Worm (Caenorhabditis elegans) whole organism, mixed stage, embryonic: Measurements from ENCODE around the gene srh-167.

ENCODE experiments used
- M03D4.4 ChIP-seq: sonication (generic microtip); optimal IDR thresholded peaks from 2 replicates; lab custom pipeline; 2017; ENCODE audit warnings: mild to moderate bottlenecking, missing genetic modification characterization, missing compliant biosample characterization
- bed-3 ChIP-seq: fragments of 200-800 bp; sonication (Bioruptor generic); optimal IDR thresholded peaks from 3 replicates; lab custom pipeline; 2018; ENCODE audit warnings: mild to moderate bottlenecking, missing genetic modification characterization, moderate library complexity, missing compliant biosample characterization
- blmp-1 ChIP-seq: fragments of 150-350 bp; optimal IDR thresholded peaks from 2 replicates; lab custom pipeline; 2014; ENCODE audit warnings: missing biosample characterization, missing genetic modification characterization
- ceh-39 ChIP-seq: fragments of 150-350 bp; optimal IDR thresholded peaks from 2 replicates; lab custom pipeline; 2014; ENCODE audit warnings: missing biosample characterization, missing genetic modification characterization
- ceh-43 ChIP-seq: fragments of 200-800 bp; sonication (Bioruptor generic); optimal IDR thresholded peaks from 2 replicates; lab custom pipeline; 2018; ENCODE audit warnings: mild to moderate bottlenecking, missing genetic modification characterization, moderate library complexity, missing compliant biosample characterization
- ceh-83 ChIP-seq: fragments of 200-800 bp; sonication (Bioruptor generic); optimal IDR thresholded peaks from 2 replicates; lab custom pipeline; 2018; ENCODE audit warnings: mild to moderate bottlenecking, missing genetic modification characterization, missing compliant biosample characterization
- ces-1 ChIP-seq: fragments of 150-350 bp; optimal IDR thresholded peaks from 2 replicates; lab custom pipeline; 2014; ENCODE audit warnings: missing biosample characterization, missing genetic modification reagents, missing genetic modification characterization
- cnd-1 ChIP-seq: fragments of 200-800 bp; sonication (Bioruptor generic); optimal IDR thresholded peaks from 2 replicates; lab custom pipeline; 2018; ENCODE audit warnings: mild to moderate bottlenecking, missing genetic modification characterization, missing compliant biosample characterization
- elt-1 ChIP-seq: sonication (generic microtip); optimal IDR thresholded peaks from 2 replicates; lab custom pipeline; 2017; ENCODE audit warnings: missing genetic modification characterization, mild to moderate bottlenecking, missing compliant biosample characterization, antibody characterized with exemption, moderate library complexity, borderline replicate concordance; ENCODE audit not compliant: insufficient read depth
- elt-3 ChIP-seq: fragments of 150-350 bp; optimal IDR thresholded peaks from 2 replicates; lab custom pipeline; 2014; ENCODE audit warnings: missing biosample characterization, missing genetic modification characterization
- ham-2 ChIP-seq: fragments of 200-800 bp; sonication (Bioruptor generic); optimal IDR thresholded peaks from 2 replicates; lab custom pipeline; 2018; ENCODE audit warnings: mild to moderate bottlenecking, missing genetic modification characterization, missing compliant biosample characterization
- hlh-1 ChIP-seq: fragments of 150-350 bp; optimal IDR thresholded peaks from 2 replicates; lab custom pipeline; 2014; ENCODE audit warnings: missing biosample characterization, missing genetic modification reagents, missing genetic modification characterization
- lin-13 ChIP-seq: fragments of 150-350 bp; optimal IDR thresholded peaks from 2 replicates; lab custom pipeline; 2014; ENCODE audit warnings: missing biosample characterization, missing genetic modification characterization
- lin-32 ChIP-seq: fragments of 200-800 bp; sonication (Bioruptor generic); optimal IDR thresholded peaks from 2 replicates; lab custom pipeline; 2018; ENCODE audit warnings: mild to moderate bottlenecking, missing genetic modification characterization, missing compliant biosample characterization
- lsy-2 ChIP-seq: fragments of 150-350 bp; optimal IDR thresholded peaks from 2 replicates; lab custom pipeline; 2014; ENCODE audit warnings: missing biosample characterization, missing genetic modification characterization
- mab-5 ChIP-seq: fragments of 150-350 bp; optimal IDR thresholded peaks from 2 replicates; lab custom pipeline; 2014; ENCODE audit warnings: missing biosample characterization, missing genetic modification characterization
- mep-1 ChIP-seq: fragments of 150-350 bp; optimal IDR thresholded peaks from 2 replicates; lab custom pipeline; 2017; ENCODE audit warnings: missing biosample characterization, missing genetic modification reagents, missing genetic modification characterization, inconsistent platforms
- mls-2 ChIP-seq: sonication (generic microtip); optimal IDR thresholded peaks from 2 replicates; lab custom pipeline; 2016; ENCODE audit warnings: mild to moderate bottlenecking, missing genetic modification characterization, moderate library complexity, missing compliant biosample characterization
- nhr-12 ChIP-seq: fragments of 150-350 bp; optimal IDR thresholded peaks from 2 replicates; lab custom pipeline; 2014; ENCODE audit warnings: missing biosample characterization, missing genetic modification characterization
- nhr-2 ChIP-seq: fragments of 150-350 bp; optimal IDR thresholded peaks from 2 replicates; lab custom pipeline; 2014; ENCODE audit warnings: missing biosample characterization, missing genetic modification characterization
- nhr-28 ChIP-seq: fragments of 150-350 bp; optimal IDR thresholded peaks from 2 replicates; lab custom pipeline; 2014; ENCODE audit warnings: missing biosample characterization, missing genetic modification characterization
- nhr-76 ChIP-seq: sonication (generic microtip); optimal IDR thresholded peaks from 2 replicates; lab custom pipeline; 2017; ENCODE audit warnings: missing biosample characterization, missing genetic modification characterization
- pha-4 ChIP-seq: fragments of 150-350 bp; optimal IDR thresholded peaks from 2 replicates; lab custom pipeline; 2018; ENCODE audit warnings: missing biosample characterization, missing genetic modification reagents, missing genetic modification characterization
- sem-2 ChIP-seq: fragments of 200-800 bp; sonication (Bioruptor generic); optimal IDR thresholded peaks from 2 replicates; lab custom pipeline; 2018; ENCODE audit warnings: mild to moderate bottlenecking, missing genetic modification characterization, missing compliant biosample characterization
- snpc-4 ChIP-seq: fragments of 150-350 bp; optimal IDR thresholded peaks from 2 replicates; lab custom pipeline; 2014; ENCODE audit warnings: missing biosample characterization, missing genetic modification characterization
- sptf-1 ChIP-seq: sonication (generic microtip); optimal IDR thresholded peaks from 2 replicates; lab custom pipeline; 2017; ENCODE audit warnings: mild to moderate bottlenecking, missing genetic modification characterization, moderate library complexity, missing compliant biosample characterization
- tbx-8 ChIP-seq: fragments of 200-800 bp; sonication (Bioruptor generic); optimal IDR thresholded peaks from 2 replicates; lab custom pipeline; 2018; ENCODE audit warnings: mild to moderate bottlenecking, missing genetic modification characterization, moderate library complexity, missing compliant biosample characterization
- unc-120 ChIP-seq: sonication (generic microtip); optimal IDR thresholded peaks from 2 replicates; lab custom pipeline; 2017; ENCODE audit warnings: missing genetic modification characterization, missing compliant biosample characterization; ENCODE audit not compliant: poor library complexity, severe bottlenecking
- unc-39 ChIP-seq: fragments of 150-350 bp; optimal IDR thresholded peaks from 2 replicates; lab custom pipeline; 2014; ENCODE audit warnings: missing biosample characterization, missing genetic modification characterization
- unc-62 ChIP-seq: fragments of 150-350 bp; optimal IDR thresholded peaks from 2 replicates; lab custom pipeline; 2014; ENCODE audit warnings: missing biosample characterization, missing genetic modification reagents, missing genetic modification characterization
- zip-8 ChIP-seq: fragments of 150-350 bp; optimal IDR thresholded peaks from 2 replicates; lab custom pipeline; 2014; ENCODE audit warnings: missing biosample characterization, missing genetic modification characterization
- ztf-11 ChIP-seq: fragments of 150-350 bp; optimal IDR thresholded peaks from 2 replicates; lab custom pipeline; 2014; ENCODE audit warnings: missing biosample characterization, missing genetic modification characterization

srh-167 gene

DNA sequence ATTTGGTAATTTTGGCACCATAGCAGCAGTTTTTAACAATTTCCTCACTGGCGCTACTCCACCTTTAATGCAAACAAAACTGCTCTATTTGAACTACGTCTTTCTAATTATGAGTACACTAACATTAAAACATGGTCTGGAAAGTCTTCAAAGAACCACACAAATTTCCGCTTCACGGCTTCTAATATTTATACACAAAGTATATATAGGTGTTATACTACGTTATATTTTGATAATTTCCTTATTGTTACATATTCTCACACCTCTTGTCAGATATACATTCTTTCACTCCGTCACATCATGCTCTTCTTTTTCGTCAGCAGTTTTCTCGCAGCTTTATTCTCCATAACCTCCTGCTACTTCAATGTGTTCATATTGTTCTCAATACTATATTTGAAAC is 33.2 kb upstream of the srh-167 start, which contains the start of gene srbc-82:
Gene srbc-82, plus strand, starts transcription at position 301 of the 400 bp plus-strand sequence.
- TF ChIP-seq lin-13 (tag; lab: Kevin White, UChicago) (no peak), ces-1 (GFP tag; lab: Kevin White, UChicago) (no peak), sptf-1 (tag; lab: Kevin White, UChicago) (no peak), nhr-2 (tag; lab: Kevin White, UChicago) (no peak), tbx-8 (GFP tag; lab: Kevin White, UChicago) (no peak)
- TF ChIP-seq, all 35 proteins: peak for 0

ce11 chrV:16302439-16302838 is 31.1 kb upstream of the srh-167 start, which contains the start of the genes C31A11.13 and oac-6:
C31A11.13 (minus strand) TSS chrV:16302551.
oac-6 (plus strand) TSS chrV:16302717.
- TF ChIP-seq hlh-1 (tag; lab: Kevin White, UChicago) = no peak
- TF ChIP-seq mab-5 (tag; lab: Kevin White, UChicago) = no peak
- TF ChIP-seq unc-62 (GFP tag; lab: Kevin White, UChicago) = no peak
- no peak for TF ChIP-seq sptf-1 (tag; lab: Kevin White, UChicago)
- TF ChIP-seq pha-4 (tag; lab: Kevin White, UChicago) = no peak
- TF ChIP-seq lin-32 (GFP tag; lab: Kevin White, UChicago) = no peak
- TF ChIP-seq unc-39 (tag; lab: Kevin White, UChicago) = no peak
- no peak for TF ChIP-seq ces-1 (GFP tag; lab: Kevin White, UChicago)
- no peak for TF ChIP-seq lsy-2 (tag; lab: Kevin White, UChicago)

- no peak for TF ChIP-seq M03D4.4
- no peak for TF ChIP-seq zip-8
- no peak for TF ChIP-seq ceh-83
- TF ChIP-seq cnd-1 (tag; lab: Kevin White, UChicago) = no peak
- TF ChIP-seq elt-3 = no peak
- TF ChIP-seq unc-62 (GFP tag; lab: Kevin White, UChicago) = no peak
- TF ChIP-seq nhr-76 (tag; lab: Kevin White, UChicago) = no peak
- TF ChIP-seq mep-1 (tag; lab: Kevin White, UChicago) = no peak
- no peak for TF ChIP-seq blmp-1
- TF ChIP-seq elt-1 (tag; lab: Kevin White, UChicago) = no peak
- TF ChIP-seq ztf-11 (tag; lab: Kevin White, UChicago) = no peak
- no peak for TF ChIP-seq mls-2 (tag; lab: Kevin White, UChicago)
- no peak for TF ChIP-seq sptf-1 (tag; lab: Kevin White, UChicago)
- TF ChIP-seq unc-120 (tag; lab: Kevin White, UChicago) = no peak
- TF ChIP-seq ham-2 (GFP tag; lab: Kevin White, UChicago) = no peak
Observed at ce11 chrV:16307253-16307652, 26.3 kb upstream of the srh-167 start, which contains the start of gene srxa-7. srxa-7 (plus strand) TSS chrV:16307553.

ce11 chrV:16308343-16308742 is 25.2 kb upstream of the srh-167 start:
- no peak for TF ChIP-seq cnd-1 (tag; lab: Kevin White, UChicago)
- no peak for TF ChIP-seq elt-1 (tag; lab: Kevin White, UChicago)
- no peak for TF ChIP-seq ceh-43 (GFP tag; lab: Kevin White, UChicago)
- no peak for TF ChIP-seq nhr-76 (tag; lab: Kevin White, UChicago)
- TF ChIP-seq ceh-39 (tag; lab: Kevin White, UChicago) = no peak
- no peak for TF ChIP-seq tbx-8 (GFP tag; lab: Kevin White, UChicago)
- TF ChIP-seq unc-120 (tag; lab: Kevin White, UChicago) = no peak
- no peak for TF ChIP-seq lsy-2 (tag; lab: Kevin White, UChicago)
- TF ChIP-seq unc-39 (tag; lab: Kevin White, UChicago) = no peak
- TF ChIP-seq bed-3 (GFP tag; lab: Kevin White, UChicago) = no peak
- TF ChIP-seq lin-13 (tag; lab: Kevin White, UChicago) = no peak
- no peak for TF ChIP-seq ztf-11 (tag; lab: Kevin White, UChicago)
- TF ChIP-seq pha-4 (tag; lab: Kevin White, UChicago) = no peak
- no peak for TF ChIP-seq sem-2
- TF ChIP-seq nhr-12 (tag; lab: Kevin White, UChicago) = no peak
- no peak for TF ChIP-seq M03D4.4
- TF ChIP-seq, all 35 proteins: peak for 0

DNA sequence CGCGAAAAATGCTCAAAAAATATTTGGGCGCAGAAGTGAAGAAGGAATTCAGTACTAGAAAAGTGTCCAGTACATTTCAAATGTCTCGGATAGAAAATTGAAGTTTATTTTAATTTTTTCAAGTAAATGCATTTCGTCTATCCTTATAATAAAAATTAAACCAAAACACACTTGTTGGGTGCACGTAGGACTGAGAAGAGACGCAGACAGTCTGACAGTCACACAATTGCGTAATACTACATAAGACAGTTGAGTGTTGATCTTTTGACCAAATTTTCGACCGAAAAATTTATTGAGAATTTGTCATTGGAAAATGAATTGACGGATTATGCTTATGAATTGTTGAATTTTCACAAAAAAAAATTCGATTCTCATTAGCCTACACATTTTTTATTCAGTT is 24.0 kb upstream of the srh-167 start, which contains the start of gene oac-7:
Gene oac-7, plus strand, starts transcription at position 283 of the 400 bp plus-strand sequence.
- no peak for TF ChIP-seq snpc-4 (tag; lab: Kevin White, UChicago)
- TF ChIP-seq zip-8 = peak; percentile 74
- peak; percentile 12 for TF ChIP-seq nhr-28 (tag; lab: Kevin White, UChicago)
